Worm (Caenorhabditis elegans) whole organism, L4 larva: ENCODE data around the gene fbxl-4.

Source experiments
- D1046.2 ChIP-seq: fragments of 200-800 bp; sonication (Bioruptor generic); IDR thresholded peaks from 2 replicates; pipeline ENCODE4 v1.3.6; 2022; ENCODE audit warnings: missing genetic modification characterization, missing compliant biosample characterization
- F10B5.3 ChIP-seq: sonication (generic microtip); optimal IDR thresholded peaks from 2 replicates; lab custom pipeline; 2016; ENCODE audit warnings: mild to moderate bottlenecking, missing genetic modification characterization, missing compliant biosample characterization
- F26F4.8 ChIP-seq: fragments of 200-800 bp; sonication (Bioruptor generic); conservative IDR thresholded peaks from 2 replicates; pipeline ENCODE4 v1.3.6; 2022; ENCODE audit warnings: missing genetic modification characterization, missing compliant biosample characterization
- R02D3.7 ChIP-seq: fragments of 150-350 bp; sonication (generic microtip); optimal IDR thresholded peaks from 3 replicates; lab custom pipeline; 2014; ENCODE audit warnings: missing biosample characterization, missing genetic modification characterization
- T20F7.1 ChIP-seq: fragments of 200-800 bp; sonication (Bioruptor generic); optimal IDR thresholded peaks from 2 replicates; lab custom pipeline; 2018; ENCODE audit warnings: mild to moderate bottlenecking, missing genetic modification characterization, missing compliant biosample characterization
- Y105C5A.15 ChIP-seq: fragments of 200-800 bp; sonication (Bioruptor generic); IDR thresholded peaks from 2 replicates; pipeline ENCODE4 v1.3.6; 2022; ENCODE audit warnings: missing genetic modification characterization, missing compliant biosample characterization
- Y5F2A.4 ChIP-seq: fragments of 200-800 bp; sonication (Bioruptor generic); optimal IDR thresholded peaks from 2 replicates; lab custom pipeline; 2018; ENCODE audit warnings: mild to moderate bottlenecking, missing genetic modification characterization, missing compliant biosample characterization
- ZK546.5 ChIP-seq, 2 experiments: sonication (generic microtip); optimal IDR thresholded peaks; 2 replicates each; lab custom pipeline; 2017; ENCODE audit warnings: missing biosample characterization in 2 of 2, missing genetic modification characterization in 2 of 2
- aha-1 ChIP-seq: fragments of 150-350 bp; peaks from one replicate; lab custom pipeline; 2014; ENCODE audit warnings: missing biosample characterization, missing genetic modification characterization
- aly-2 ChIP-seq: sonication (generic microtip); optimal IDR thresholded peaks from 2 replicates; lab custom pipeline; 2018; ENCODE audit warnings: missing biosample characterization, missing genetic modification characterization
- ama-1 ChIP-seq: fragments of 150-350 bp; optimal IDR thresholded peaks from 2 replicates; lab custom pipeline; 2014; ENCODE audit warnings: inconsistent platforms, mixed read lengths
- ceh-28 ChIP-seq: fragments of 150-350 bp; optimal IDR thresholded peaks from 2 replicates; lab custom pipeline; 2014; ENCODE audit warnings: missing biosample characterization, missing genetic modification reagents, missing genetic modification characterization
- ceh-62 ChIP-seq: sonication (generic microtip); optimal IDR thresholded peaks from 2 replicates; lab custom pipeline; 2017; ENCODE audit warnings: missing biosample characterization, missing genetic modification characterization
- ceh-82 ChIP-seq: sonication (generic microtip); optimal IDR thresholded peaks from 2 replicates; lab custom pipeline; 2017; ENCODE audit warnings: missing biosample characterization, missing genetic modification characterization
- cey-2 ChIP-seq: sonication (generic microtip); optimal IDR thresholded peaks from 3 replicates; lab custom pipeline; 2017; ENCODE audit warnings: missing genetic modification characterization, mild to moderate bottlenecking, missing compliant biosample characterization, antibody characterized with exemption, borderline replicate concordance; ENCODE audit not compliant: insufficient read depth
- daf-16 ChIP-seq, 3 experiments: sonication (generic microtip); optimal IDR thresholded peaks; 2 replicates each; lab custom pipeline; 2016 to 2017; ENCODE audit warnings: missing genetic modification characterization in 3 of 3, missing genetic modification reagents in 3 of 3, mild to moderate bottlenecking in 2 of 3, missing compliant biosample characterization in 2 of 3, missing biosample characterization in 1 of 3, moderate library complexity in 1 of 3
- dmd-9 ChIP-seq: fragments of 200-800 bp; sonication (Bioruptor generic); IDR thresholded peaks from 2 replicates; pipeline ENCODE4 v1.3.6; 2022; ENCODE audit warnings: missing genetic modification reagents, missing genetic modification characterization, missing compliant biosample characterization
- dpl-1 ChIP-seq: fragments of 150-350 bp; optimal IDR thresholded peaks from 2 replicates; lab custom pipeline; 2014; ENCODE audit warnings: missing biosample characterization, missing genetic modification reagents, missing genetic modification characterization
- duxl-1 ChIP-seq: sonication (generic microtip); optimal IDR thresholded peaks from 2 replicates; lab custom pipeline; 2016; ENCODE audit warnings: mild to moderate bottlenecking, missing genetic modification characterization, moderate library complexity, missing compliant biosample characterization; ENCODE audit not compliant: poor library complexity
- egl-27 ChIP-seq: sonication (generic microtip); optimal IDR thresholded peaks from 3 replicates; lab custom pipeline; 2017; ENCODE audit warnings: missing biosample characterization, missing genetic modification reagents, missing genetic modification characterization
- egl-43 ChIP-seq: fragments of 200-800 bp; sonication (Bioruptor generic); IDR thresholded peaks from 2 replicates; pipeline ENCODE4 v1.3.6; 2022; ENCODE audit warnings: missing genetic modification reagents, missing genetic modification characterization, missing compliant biosample characterization
- hlh-11 ChIP-seq: fragments of 200-800 bp; sonication (Bioruptor generic); optimal IDR thresholded peaks from 2 replicates; lab custom pipeline; 2018; ENCODE audit warnings: mild to moderate bottlenecking, missing genetic modification characterization, missing compliant biosample characterization
- hlh-30 ChIP-seq: sonication (generic microtip); optimal IDR thresholded peaks from 2 replicates; lab custom pipeline; 2017; ENCODE audit warnings: antibody characterized with exemption, mild to moderate bottlenecking, missing genetic modification characterization, missing compliant biosample characterization; ENCODE audit not compliant: insufficient read depth
- lin-13 ChIP-seq: fragments of 150-350 bp; optimal IDR thresholded peaks from 2 replicates; lab custom pipeline; 2014; ENCODE audit warnings: missing biosample characterization, missing genetic modification reagents, missing genetic modification characterization
- lin-15B ChIP-seq: fragments of 150-350 bp; sonication (generic microtip); optimal IDR thresholded peaks from 3 replicates; lab custom pipeline; 2014; ENCODE audit warnings: missing biosample characterization, missing genetic modification characterization
- lin-29 ChIP-seq: fragments of 200-800 bp; sonication (Bioruptor generic); IDR thresholded peaks from 2 replicates; pipeline ENCODE4 v1.3.6; 2022; ENCODE audit warnings: missing genetic modification reagents, missing genetic modification characterization, missing compliant biosample characterization
- lsy-2 ChIP-seq, 2 experiments: fragments of 150-350 bp in 1 of 2; sonication (generic microtip) in 1 of 2; optimal IDR thresholded peaks; 2 replicates each; lab custom pipeline; 2014 to 2017; ENCODE audit warnings: missing biosample characterization in 2 of 2, missing genetic modification characterization in 2 of 2
- madf-5 ChIP-seq, 2 experiments: fragments of 200-800 bp; sonication (Bioruptor generic); IDR thresholded peaks; 2 replicates each; pipeline ENCODE4 v1.3.6; 2022; ENCODE audit warnings: missing compliant biosample characterization in 2 of 2, missing genetic modification characterization in 2 of 2
- madf-9 ChIP-seq: fragments of 200-800 bp; sonication (Bioruptor generic); conservative IDR thresholded peaks from 2 replicates; pipeline ENCODE4 v1.3.6; 2022; ENCODE audit warnings: missing genetic modification reagents, missing genetic modification characterization, missing compliant biosample characterization
- mdl-1 ChIP-seq, 2 experiments: fragments of 150-350 bp in 1 of 2; sonication (generic microtip) in 1 of 2; optimal IDR thresholded peaks; 2 replicates each; lab custom pipeline; 2014 to 2017; ENCODE audit warnings: missing biosample characterization in 2 of 2, missing genetic modification characterization in 2 of 2
- mep-1 ChIP-seq: fragments of 150-350 bp; sonication (generic microtip); optimal IDR thresholded peaks from 3 replicates; lab custom pipeline; 2014; ENCODE audit warnings: missing biosample characterization, missing genetic modification characterization
- mxl-3 ChIP-seq: fragments of 200-800 bp; sonication (Bioruptor generic); optimal IDR thresholded peaks from 2 replicates; lab custom pipeline; 2018; ENCODE audit warnings: mild to moderate bottlenecking, missing genetic modification characterization, missing compliant biosample characterization
- nhr-10 ChIP-seq: fragments of 150-350 bp; optimal IDR thresholded peaks from 2 replicates; lab custom pipeline; 2014; ENCODE audit warnings: missing biosample characterization, missing genetic modification characterization
- nhr-11 ChIP-seq: fragments of 150-350 bp; optimal IDR thresholded peaks from 2 replicates; lab custom pipeline; 2014; ENCODE audit warnings: missing biosample characterization, missing genetic modification characterization
- nhr-111 ChIP-seq: fragments of 200-800 bp; sonication (Bioruptor generic); optimal IDR thresholded peaks from 2 replicates; lab custom pipeline; 2018; ENCODE audit warnings: mild to moderate bottlenecking, missing genetic modification characterization, missing compliant biosample characterization
- nhr-25 ChIP-seq: sonication (generic microtip); optimal IDR thresholded peaks from 2 replicates; lab custom pipeline; 2017; ENCODE audit warnings: missing genetic modification characterization, mild to moderate bottlenecking, missing compliant biosample characterization, antibody characterized with exemption, moderate library complexity, borderline replicate concordance; ENCODE audit not compliant: insufficient read depth
- nhr-28 ChIP-seq: fragments of 150-350 bp; optimal IDR thresholded peaks from 2 replicates; lab custom pipeline; 2014; ENCODE audit warnings: missing biosample characterization, missing genetic modification characterization
- nhr-42 ChIP-seq: fragments of 200-800 bp; sonication (Bioruptor generic); IDR thresholded peaks from 2 replicates; pipeline ENCODE4 v1.3.6; 2022; ENCODE audit warnings: missing genetic modification characterization, missing compliant biosample characterization
- nhr-48 ChIP-seq: sonication (generic microtip); optimal IDR thresholded peaks from 2 replicates; lab custom pipeline; 2016; ENCODE audit warnings: mild to moderate bottlenecking, missing genetic modification characterization, missing compliant biosample characterization
- nhr-6 ChIP-seq: fragments of 150-350 bp; optimal IDR thresholded peaks from 2 replicates; lab custom pipeline; 2014; ENCODE audit warnings: missing biosample characterization, missing genetic modification characterization
- pqm-1 ChIP-seq: sonication (generic microtip); optimal IDR thresholded peaks from 2 replicates; lab custom pipeline; 2017; ENCODE audit warnings: missing biosample characterization, missing genetic modification characterization
- rbr-2 ChIP-seq: sonication (generic microtip); optimal IDR thresholded peaks from 2 replicates; lab custom pipeline; 2016; ENCODE audit warnings: missing genotype, missing genetic modification characterization, missing compliant biosample characterization
- saeg-2 ChIP-seq: fragments of 200-800 bp; sonication (Bioruptor generic); IDR thresholded peaks from 2 replicates; pipeline ENCODE4 v1.3.6; 2022; ENCODE audit warnings: missing genetic modification reagents, missing genetic modification characterization, missing compliant biosample characterization
- set-16 ChIP-seq: fragments of 200-800 bp; sonication (Bioruptor generic); IDR thresholded peaks from 2 replicates; pipeline ENCODE4 v1.3.6; 2022; ENCODE audit warnings: missing genetic modification reagents, missing genetic modification characterization, missing compliant biosample characterization
- skn-1 ChIP-seq: fragments of 150-350 bp; optimal IDR thresholded peaks from 2 replicates; lab custom pipeline; 2014; ENCODE audit warnings: missing biosample characterization, missing genetic modification characterization
- spr-1 ChIP-seq: sonication (generic microtip); optimal IDR thresholded peaks from 2 replicates; lab custom pipeline; 2016; ENCODE audit warnings: mild to moderate bottlenecking, missing genetic modification characterization, missing compliant biosample characterization
- tag-97 ChIP-seq: fragments of 200-800 bp; sonication (Bioruptor generic); IDR thresholded peaks from 2 replicates; pipeline ENCODE4 v1.3.6; 2022; ENCODE audit warnings: missing genetic modification characterization, missing compliant biosample characterization
- unc-130 ChIP-seq: sonication (generic microtip); optimal IDR thresholded peaks from 2 replicates; lab custom pipeline; 2016; ENCODE audit warnings: missing genetic modification reagents, missing genetic modification characterization, missing compliant biosample characterization
- vab-7 ChIP-seq: fragments of 200-800 bp; sonication (Bioruptor generic); IDR thresholded peaks from 2 replicates; pipeline ENCODE4 v1.3.6; 2022; ENCODE audit warnings: missing genetic modification reagents, missing genetic modification characterization, missing compliant biosample characterization
- zag-1 ChIP-seq: fragments of 150-350 bp; optimal IDR thresholded peaks from 2 replicates; lab custom pipeline; 2014; ENCODE audit warnings: missing biosample characterization, missing genetic modification characterization
- zip-2 ChIP-seq: fragments of 150-350 bp; optimal IDR thresholded peaks from 2 replicates; lab custom pipeline; 2014; ENCODE audit warnings: missing biosample characterization, missing genetic modification characterization

Gene fbxl-4

ce11 chrX:6593178-6593786, 4.7 kb downstream of the fbxl-4 start (continued):
- TF ChIP-seq mxl-3 (GFP tag; lab: Kevin White, UChicago): peak; percentile 55
- peak; percentile 83 for TF ChIP-seq mep-1 (tag; lab: Kevin White, UChicago)
- TF ChIP-seq Y105C5A.15 (GFP tag; lab: Robert Waterston, UW): peak; percentile 89; the same call in 1 of the 2 replicates
- TF ChIP-seq dpl-1 (GFP tag; lab: Kevin White, UChicago): no peak
- TF ChIP-seq egl-27 (tag; lab: Kevin White, UChicago): no peak
- peak; percentile 63 to 93 for TF ChIP-seq daf-16 (GFP tag; optimal IDR thresholded peaks at IDR 0.05; lab: Kevin White, UChicago)
- TF ChIP-seq daf-16 (tag; optimal IDR thresholded peaks at IDR 0.05; lab: Kevin White, UChicago): peak; percentile 68
- TF ChIP-seq lsy-2 (tag; optimal IDR thresholded peaks at IDR 0.05; lab: Kevin White, UChicago): no peak
- peak; percentile 21 for TF ChIP-seq R02D3.7 (tag; lab: Kevin White, UChicago)
- no peak for TF ChIP-seq ama-1 (lab: Kevin White, UChicago)
- peak; percentile 63 to 96; a peak in 3 of 4 replicates for TF ChIP-seq madf-5 (GFP tag; IDR thresholded peaks at IDR 0.05; lab: Robert Waterston, UW)
- TF ChIP-seq D1046.2 (GFP tag; lab: Robert Waterston, UW): peak; percentile 72; the same call in 1 of the 2 replicates
- no peak for TF ChIP-seq nhr-111 (GFP tag; lab: Kevin White, UChicago)
- no peak for TF ChIP-seq cey-2 (tag; lab: Kevin White, UChicago)
- peak; percentile 41 for TF ChIP-seq unc-130
- TF ChIP-seq ceh-82 (tag; lab: Kevin White, UChicago): no peak
- no peak; the same call in 1 of the 2 replicates for TF ChIP-seq nhr-42 (GFP tag; lab: Robert Waterston, UW)
- TF ChIP-seq madf-9: peak; percentile 91
- TF ChIP-seq zip-2: no peak
- peak; percentile 84 for TF ChIP-seq saeg-2 (GFP tag; lab: Robert Waterston, UW)
- no peak for TF ChIP-seq lin-15B (tag; lab: Kevin White, UChicago)
- TF ChIP-seq Y5F2A.4 (GFP tag; lab: Kevin White, UChicago): peak; percentile 61
- TF ChIP-seq hlh-11 (tag; lab: Kevin White, UChicago): peak; percentile 52
- no peak for TF ChIP-seq nhr-28 (tag; lab: Kevin White, UChicago)
- no peak for TF ChIP-seq ceh-28 (tag; lab: Kevin White, UChicago)
- no peak; the same call in 1 of the 2 replicates for TF ChIP-seq egl-43 (GFP tag; lab: Robert Waterston, UW)
- no peak for TF ChIP-seq pqm-1 (tag; lab: Kevin White, UChicago)
- TF ChIP-seq ceh-62 (tag; lab: Kevin White, UChicago): no peak
- TF ChIP-seq skn-1 (tag; lab: Kevin White, UChicago): no peak
- peak; percentile 68 for TF ChIP-seq nhr-48 (tag; lab: Kevin White, UChicago)
- peak; percentile 79 for TF ChIP-seq hlh-30 (tag; lab: Kevin White, UChicago)
- peak; percentile 91 for TF ChIP-seq vab-7 (GFP tag; lab: Robert Waterston, UW)
- TF ChIP-seq ZK546.5 (tag; optimal IDR thresholded peaks at IDR 0.05; lab: Kevin White, UChicago): no peak
- TF ChIP-seq nhr-11: peak; percentile 57
- no peak for TF ChIP-seq nhr-25 (tag; lab: Kevin White, UChicago)
- TF ChIP-seq dmd-9 (GFP tag; lab: Robert Waterston, UW): peak; percentile 82
- TF ChIP-seq tag-97 (GFP tag; lab: Robert Waterston, UW): no peak
- TF ChIP-seq rbr-2: peak; percentile 68
- TF ChIP-seq nhr-10 (tag; lab: Kevin White, UChicago): no peak
- TF ChIP-seq duxl-1: no peak
- TF ChIP-seq aha-1 (tag; lab: Kevin White, UChicago): no peak
- TF ChIP-seq set-16 (GFP tag; lab: Robert Waterston, UW): no peak
- peak; percentile 44 for TF ChIP-seq nhr-6 (tag; lab: Kevin White, UChicago)
- TF ChIP-seq mdl-1 (tag; optimal IDR thresholded peaks at IDR 0.05; lab: Kevin White, UChicago): peak in 1 of 2 experiments; percentile 48
- no peak for TF ChIP-seq zag-1 (tag; lab: Kevin White, UChicago)
- TF ChIP-seq F10B5.3 (tag; lab: Kevin White, UChicago): peak; percentile 51
- no peak for TF ChIP-seq lin-29 (GFP tag; lab: Robert Waterston, UW)
- peak; percentile 49 for TF ChIP-seq spr-1 (tag; lab: Kevin White, UChicago)
- no peak for TF ChIP-seq aly-2
- peak; percentile 57 for TF ChIP-seq T20F7.1 (GFP tag; lab: Kevin White, UChicago)
- TF ChIP-seq F26F4.8 (GFP tag; lab: Robert Waterston, UW): peak; percentile 94
- peak; percentile 47 for TF ChIP-seq lin-13 (GFP tag; lab: Kevin White, UChicago)
